Fruit fly (Drosophila melanogaster) whole organism, embryonic: ENCODE data around the gene APC4.

Source experiments
- Atf-2 ChIP-seq: fragments of 200-800 bp; sonication (Bioruptor generic); optimal IDR thresholded peaks from 2 replicates; lab custom pipeline; 2016; ENCODE audit warnings: missing biosample characterization, missing genetic modification characterization
- CG10366 ChIP-seq: fragments of 200-800 bp; sonication (Bioruptor generic); IDR thresholded peaks from 2 replicates; pipeline ENCODE4 v1.3.6; 2022; ENCODE audit warnings: missing biosample characterization, missing genetic modification characterization
- CG11504 ChIP-seq: fragments of 200-800 bp; sonication (Bioruptor generic); optimal IDR thresholded peaks from 3 replicates; lab custom pipeline; 2019; ENCODE audit warnings: missing biosample characterization, mild to moderate bottlenecking, missing genetic modification characterization, moderate library complexity
- CG11560 ChIP-seq: fragments of 200-800 bp; sonication (Bioruptor generic); IDR thresholded peaks from 3 replicates; pipeline ENCODE4 v1.3.6; 2022; ENCODE audit warnings: missing biosample characterization, missing genetic modification characterization
- CG12219 ChIP-seq: fragments of 200-800 bp; sonication (Bioruptor generic); optimal IDR thresholded peaks from 3 replicates; lab custom pipeline; 2018; ENCODE audit warnings: missing biosample characterization, mild to moderate bottlenecking, missing genetic modification characterization
- CG13287 ChIP-seq: fragments of 200-800 bp; sonication (Bioruptor generic); IDR thresholded peaks from 2 replicates; pipeline ENCODE4 v1.3.6; 2022; ENCODE audit warnings: missing biosample characterization, missing genetic modification characterization; ENCODE audit not compliant: partially characterized antibody
- CG1647 ChIP-seq: fragments of 200-800 bp; sonication (Bioruptor generic); optimal IDR thresholded peaks from 3 replicates; lab custom pipeline; 2016; ENCODE audit warnings: missing biosample characterization, missing genetic modification characterization
- CG17912 ChIP-seq: fragments of 200-800 bp; sonication (Bioruptor generic); optimal IDR thresholded peaks from 2 replicates; lab custom pipeline; 2018; ENCODE audit warnings: missing biosample characterization, mild to moderate bottlenecking, missing genetic modification characterization
- CG18599 ChIP-seq: fragments of 200-800 bp; sonication (Bioruptor generic); optimal IDR thresholded peaks from 3 replicates; lab custom pipeline; 2017; ENCODE audit warnings: missing biosample characterization, missing genetic modification characterization, mild to moderate bottlenecking, moderate library complexity, missing genetic modification reagents
- CG2129 ChIP-seq: fragments of 200-800 bp; sonication (Bioruptor generic); IDR thresholded peaks from 2 replicates; pipeline ENCODE4 v1.3.6; 2022; ENCODE audit warnings: missing biosample characterization, missing genetic modification characterization; ENCODE audit not compliant: partially characterized antibody
- CG30020 ChIP-seq: fragments of 200-800 bp; optimal IDR thresholded peaks from 2 replicates; lab custom pipeline; 2019; ENCODE audit warnings: missing biosample characterization, mild to moderate bottlenecking, missing genetic modification characterization, moderate library complexity
- CG3838 ChIP-seq: fragments of 200-800 bp; sonication (Bioruptor generic); optimal IDR thresholded peaks from 3 replicates; lab custom pipeline; 2016; ENCODE audit warnings: missing biosample characterization, missing genetic modification characterization
- CG4730 ChIP-seq: fragments of 200-800 bp; sonication (Bioruptor generic); IDR thresholded peaks from 2 replicates; pipeline ENCODE4 v1.3.6; 2022; ENCODE audit warnings: missing biosample characterization, missing genetic modification characterization
- CG4820 ChIP-seq: fragments of 200-800 bp; sonication (Bioruptor generic); optimal IDR thresholded peaks from 3 replicates; lab custom pipeline; 2016; ENCODE audit warnings: missing biosample characterization, missing genetic modification characterization
- CG5180 ChIP-seq: fragments of 200-800 bp; sonication (Bioruptor generic); optimal IDR thresholded peaks from 3 replicates; lab custom pipeline; 2017; ENCODE audit warnings: missing biosample characterization, missing genetic modification characterization, mild to moderate bottlenecking, moderate library complexity, missing genetic modification reagents
- CG6654 ChIP-seq: fragments of 200-800 bp; sonication (Bioruptor generic); optimal IDR thresholded peaks from 2 replicates; lab custom pipeline; 2017; ENCODE audit warnings: missing biosample characterization, mild to moderate bottlenecking, missing genetic modification characterization
- CG7745 ChIP-seq: fragments of 200-800 bp; sonication (Bioruptor generic); optimal IDR thresholded peaks from 2 replicates; lab custom pipeline; 2018; ENCODE audit warnings: missing biosample characterization, mild to moderate bottlenecking, missing genetic modification characterization, moderate library complexity
- CG8290 ChIP-seq, 3 experiments: fragments of 200-800 bp; sonication (Bioruptor generic); optimal IDR thresholded peaks; 2 replicates each; lab custom pipeline; 2016 to 2019; ENCODE audit warnings: missing biosample characterization in 3 of 3, missing genetic modification characterization in 3 of 3, mild to moderate bottlenecking in 2 of 3, moderate library complexity in 1 of 3
- CG8359 ChIP-seq: fragments of 200-800 bp; sonication (Bioruptor generic); optimal IDR thresholded peaks from 2 replicates; lab custom pipeline; 2017; ENCODE audit warnings: missing biosample characterization, mild to moderate bottlenecking, missing genetic modification characterization, borderline replicate concordance
- CG9727 ChIP-seq: fragments of 200-800 bp; sonication (Bioruptor generic); optimal IDR thresholded peaks from 3 replicates; lab custom pipeline; 2017; ENCODE audit warnings: missing biosample characterization, mild to moderate bottlenecking, missing genetic modification characterization
- CrebB ChIP-seq: fragments of 200-800 bp; sonication (Bioruptor generic); optimal IDR thresholded peaks from 3 replicates; lab custom pipeline; 2018; ENCODE audit warnings: missing biosample characterization, mild to moderate bottlenecking, missing genetic modification characterization
- Dad ChIP-seq: fragments of 200-800 bp; sonication (Bioruptor generic); optimal IDR thresholded peaks from 3 replicates; lab custom pipeline; 2016; ENCODE audit warnings: missing biosample characterization, missing genetic modification characterization
- Dp ChIP-seq: fragments of 200-800 bp; sonication (Bioruptor generic); optimal IDR thresholded peaks from 2 replicates; lab custom pipeline; 2018; ENCODE audit warnings: missing biosample characterization, mild to moderate bottlenecking, missing genetic modification characterization, moderate library complexity
- E2f1 ChIP-seq: fragments of 200-800 bp; sonication (Bioruptor generic); IDR thresholded peaks from 2 replicates; pipeline ENCODE4 v1.3.6; 2022; ENCODE audit warnings: missing biosample characterization, missing genetic modification characterization
- Hey ChIP-seq: fragments of 200-800 bp; sonication (Bioruptor generic); optimal IDR thresholded peaks from 3 replicates; lab custom pipeline; 2018; ENCODE audit warnings: missing biosample characterization, mild to moderate bottlenecking, missing genetic modification characterization
- Jarid2 ChIP-seq: fragments of 200-800 bp; sonication (Bioruptor generic); optimal IDR thresholded peaks from 3 replicates; lab custom pipeline; 2017; ENCODE audit warnings: mild to moderate bottlenecking, missing biosample characterization, missing genetic modification reagents, missing genetic modification characterization
- Med ChIP-seq: fragments of 200-800 bp; sonication (Bioruptor generic); peaks from one replicate; lab custom pipeline; 2016; ENCODE audit warnings: missing biosample characterization, missing genetic modification characterization, mild to moderate bottlenecking, inconsistent platforms, moderate library complexity
- Mrtf ChIP-seq: fragments of 200-800 bp; sonication (Bioruptor generic); IDR thresholded peaks from 3 replicates; pipeline ENCODE4 v1.3.6; 2022; ENCODE audit warnings: missing biosample characterization, missing genetic modification characterization
- NFAT ChIP-seq: fragments of 200-800 bp; sonication (Bioruptor generic); IDR thresholded peaks from 2 replicates; pipeline ENCODE4 v1.3.6; 2022; ENCODE audit warnings: missing biosample characterization, missing genetic modification characterization
- Neu2 ChIP-seq: fragments of 200-800 bp; sonication (Bioruptor generic); optimal IDR thresholded peaks from 3 replicates; lab custom pipeline; 2016; ENCODE audit warnings: missing biosample characterization, missing genetic modification characterization, borderline replicate concordance
- Oli ChIP-seq: fragments of 200-800 bp; sonication (Bioruptor generic); optimal IDR thresholded peaks from 2 replicates; lab custom pipeline; 2018; ENCODE audit warnings: missing biosample characterization, mild to moderate bottlenecking, missing genetic modification characterization, moderate library complexity
- Optix ChIP-seq: fragments of 200-800 bp; sonication (Bioruptor generic); IDR thresholded peaks from 3 replicates; pipeline ENCODE4 v1.3.6; 2022; ENCODE audit warnings: missing biosample characterization, missing genetic modification characterization
- Ptx1 ChIP-seq: fragments of 200-800 bp; sonication (Bioruptor generic); IDR thresholded peaks from 2 replicates; pipeline ENCODE4 v1.3.6; 2022; ENCODE audit warnings: missing biosample characterization, missing genetic modification characterization
- Six4 ChIP-seq: fragments of 200-800 bp; sonication (Bioruptor generic); optimal IDR thresholded peaks from 2 replicates; lab custom pipeline; 2016; ENCODE audit warnings: missing biosample characterization, missing genetic modification characterization
- TFAM ChIP-seq: fragments of 200-800 bp; sonication (Bioruptor generic); optimal IDR thresholded peaks from 2 replicates; lab custom pipeline; 2017; ENCODE audit warnings: missing biosample characterization, missing genetic modification characterization, inconsistent platforms
- amos ChIP-seq: fragments of 200-800 bp; sonication (Bioruptor generic); IDR thresholded peaks from 2 replicates; pipeline ENCODE4 v1.3.6; 2022; ENCODE audit warnings: missing biosample characterization, missing genetic modification characterization; ENCODE audit not compliant: partially characterized antibody
- br ChIP-seq: fragments of >200 bp; optimal IDR thresholded peaks from 2 replicates; lab custom pipeline; 2017
- dan ChIP-seq: fragments of 200-800 bp; sonication (Bioruptor generic); IDR thresholded peaks from 2 replicates; pipeline ENCODE4 v1.3.6; 2022; ENCODE audit warnings: missing biosample characterization, missing genetic modification characterization
- dm ChIP-seq: fragments of 200-800 bp; sonication (Bioruptor generic); optimal IDR thresholded peaks from 3 replicates; lab custom pipeline; 2016; ENCODE audit warnings: missing biosample characterization, missing genetic modification characterization
- en ChIP-seq: fragments of 200-800 bp; sonication (Bioruptor generic); optimal IDR thresholded peaks from 2 replicates; lab custom pipeline; 2016; ENCODE audit warnings: missing biosample characterization, missing genetic modification characterization
- fd3F ChIP-seq: fragments of 200-800 bp; sonication (Bioruptor generic); optimal IDR thresholded peaks from 2 replicates; lab custom pipeline; 2018; ENCODE audit warnings: missing biosample characterization, mild to moderate bottlenecking, missing genetic modification characterization, moderate library complexity
- gfzf ChIP-seq: fragments of 200-800 bp; sonication (Bioruptor generic); optimal IDR thresholded peaks from 2 replicates; lab custom pipeline; 2016; ENCODE audit warnings: missing biosample characterization, mild to moderate bottlenecking, missing genetic modification characterization, moderate library complexity
- mld ChIP-seq: fragments of 200-800 bp; sonication (Bioruptor generic); IDR thresholded peaks from 3 replicates; pipeline ENCODE4 v1.3.6; 2022; ENCODE audit warnings: missing biosample characterization, missing genetic modification characterization; ENCODE audit not compliant: partially characterized antibody
- nerfin-2 ChIP-seq: fragments of 200-800 bp; sonication (Bioruptor generic); IDR thresholded peaks from 2 replicates; pipeline ENCODE4 v1.3.6; 2022; ENCODE audit warnings: missing biosample characterization, missing genetic modification characterization; ENCODE audit not compliant: partially characterized antibody
- nmo ChIP-seq: fragments of 200-800 bp; sonication (Bioruptor generic); optimal IDR thresholded peaks from 2 replicates; lab custom pipeline; 2018; ENCODE audit warnings: missing biosample characterization, mild to moderate bottlenecking, missing genetic modification characterization, moderate library complexity
- peb ChIP-seq: fragments of 200-800 bp; sonication (Bioruptor generic); IDR thresholded peaks from 2 replicates; pipeline ENCODE4 v1.3.6; 2022; ENCODE audit warnings: missing biosample characterization, missing genetic modification characterization
- ranshi ChIP-seq: fragments of 200-800 bp; sonication (Bioruptor generic); IDR thresholded peaks from 2 replicates; pipeline ENCODE4 v1.3.6; 2022; ENCODE audit warnings: missing biosample characterization, missing genetic modification characterization
- row ChIP-seq: fragments of 200-800 bp; sonication (Bioruptor generic); IDR thresholded peaks from 3 replicates; pipeline ENCODE4 v1.3.6; 2022; ENCODE audit warnings: missing biosample characterization, missing genetic modification characterization
- run ChIP-seq: fragments of 200-800 bp; sonication (Bioruptor generic); optimal IDR thresholded peaks from 3 replicates; lab custom pipeline; 2018; ENCODE audit warnings: missing biosample characterization, mild to moderate bottlenecking, missing genetic modification characterization
- salm ChIP-seq: fragments of 200-800 bp; sonication (Bioruptor generic); optimal IDR thresholded peaks from 2 replicates; lab custom pipeline; 2018; ENCODE audit warnings: missing biosample characterization, mild to moderate bottlenecking, missing genetic modification characterization
- tll ChIP-seq, 2 experiments: fragments of 200-800 bp in 1 of 2; fragments of >200 bp in 1 of 2; sonication (Bioruptor generic) in 1 of 2; optimal IDR thresholded peaks; 2 replicates each; lab custom pipeline; 2017 to 2019; ENCODE audit warnings: missing biosample characterization in 2 of 2, missing genetic modification characterization in 2 of 2, mild to moderate bottlenecking in 1 of 2, moderate library complexity in 1 of 2

The APC4 gene

dm6 chrX:9082600-9082999, at the start of gene APC4:
APC4 (plus strand) TSS chrX:9082931.
- TF ChIP-seq CG30020 (tag; lab: Kevin White, UChicago): peak; percentile 28
- no peak for TF ChIP-seq dm (GFP tag; lab: Kevin White, UChicago)
- no peak for TF ChIP-seq CG3838 (GFP tag; lab: Kevin White, UChicago)
- no peak for TF ChIP-seq CG12219
- no peak for TF ChIP-seq br (lab: Kevin White, UChicago)
- no peak for TF ChIP-seq nerfin-2
- TF ChIP-seq Jarid2: no peak
- TF ChIP-seq CG10366: no peak
- peak; percentile 75 for TF ChIP-seq row (GFP tag; lab: Robert Waterston, UW)
- TF ChIP-seq CrebB (tag; lab: Kevin White, UChicago): no peak
- TF ChIP-seq ranshi (GFP tag; lab: Robert Waterston, UW): no peak
- TF ChIP-seq CG4730 (GFP tag; lab: Robert Waterston, UW): no peak
- peak; percentile 88 for TF ChIP-seq CG11560 (tag; lab: Robert Waterston, UW)
- no peak for TF ChIP-seq gfzf (GFP tag; lab: Kevin White, UChicago)
- TF ChIP-seq Optix (GFP tag; lab: Robert Waterston, UW): no peak
- no peak for TF ChIP-seq NFAT (GFP tag; lab: Robert Waterston, UW)
- TF ChIP-seq CG9727: peak; percentile 6
- TF ChIP-seq dan: no peak
- no peak for TF ChIP-seq CG2129 (GFP tag; lab: Robert Waterston, UW)
- TF ChIP-seq peb (GFP tag; lab: Robert Waterston, UW): no peak
- TF ChIP-seq CG13287 (GFP tag; lab: Robert Waterston, UW): no peak
- TF ChIP-seq tll (GFP tag; optimal IDR thresholded peaks at IDR 0.05; lab: Kevin White, UChicago): no peak
- TF ChIP-seq amos: no peak
- TF ChIP-seq mld (GFP tag; lab: Robert Waterston, UW): no peak
- TF ChIP-seq CG11504 (tag; lab: Kevin White, UChicago): no peak
- no peak for TF ChIP-seq Hey (tag; lab: Kevin White, UChicago)
- no peak for TF ChIP-seq Six4
- TF ChIP-seq E2f1 (GFP tag; lab: Robert Waterston, UW): no peak
- peak; percentile 49 for TF ChIP-seq nmo
- TF ChIP-seq Neu2 (GFP tag; lab: Kevin White, UChicago): no peak
- TF ChIP-seq Med (GFP tag; lab: Kevin White, UChicago): peak; percentile 68
- no peak for TF ChIP-seq en
- no peak for TF ChIP-seq TFAM (GFP tag; lab: Kevin White, UChicago)
- TF ChIP-seq Dad (GFP tag; lab: Kevin White, UChicago): no peak
- TF ChIP-seq fd3F (GFP tag; lab: Kevin White, UChicago): peak; percentile 0
- no peak for TF ChIP-seq CG7745 (tag; lab: Kevin White, UChicago)
- TF ChIP-seq Mrtf (GFP tag; lab: Robert Waterston, UW): no peak
- TF ChIP-seq CG8359: no peak
- TF ChIP-seq CG18599: no peak
- TF ChIP-seq CG17912 (GFP tag; lab: Kevin White, UChicago): no peak
- TF ChIP-seq Atf-2 (GFP tag; lab: Kevin White, UChicago): peak; percentile 9
- TF ChIP-seq Ptx1 (GFP tag; lab: Robert Waterston, UW): peak; percentile 18; the same call in 1 of the 2 replicates
- peak; percentile 29 for TF ChIP-seq Oli (tag; lab: Kevin White, UChicago)
- no peak for TF ChIP-seq CG5180 (GFP tag; lab: Kevin White, UChicago)
- no peak for TF ChIP-seq CG6654 (GFP tag; lab: Kevin White, UChicago)
- TF ChIP-seq salm (tag; lab: Kevin White, UChicago): no peak
- TF ChIP-seq CG8290 (GFP tag; optimal IDR thresholded peaks at IDR 0.05; lab: Kevin White, UChicago): peak; percentile 17
- TF ChIP-seq CG8290 (tag; optimal IDR thresholded peaks at IDR 0.05; lab: Kevin White, UChicago): no peak
- TF ChIP-seq CG4820 (GFP tag; lab: Kevin White, UChicago): peak; percentile 31
- TF ChIP-seq run: no peak
- peak; percentile 1 for TF ChIP-seq Dp (GFP tag; lab: Kevin White, UChicago)
- no peak for TF ChIP-seq CG1647 (GFP tag; lab: Kevin White, UChicago)
